Fruit fly (Drosophila melanogaster): ENCODE results near the gene Ptp61F.
A peak's percentile ranks its signal among the peaks of the same experiment; 100 is the strongest.

The Ptp61F gene

dm6 chr3L:1414032-1414431 is 61.0 kb downstream of the Ptp61F start (continued):
- TF ChIP-seq CG10565 (GFP tag; optimal IDR thresholded peaks at IDR 0.05) (no peak), CG7372 (GFP tag; IDR thresholded peaks at IDR 0.05) (no peak), sob (GFP tag; IDR thresholded peaks at IDR 0.05) (peak; percentile 43; the same call in 1 of the 2 replicates), Hr51 (GFP tag; optimal IDR thresholded peaks at IDR 0.05) (peak in 1 of 2 experiments; percentile 6), Lhr (GFP tag; optimal IDR thresholded peaks at IDR 0.05) (peak; percentile 19), CG32767 (GFP tag; IDR thresholded peaks at IDR 0.05) (no peak), Awh (GFP tag; IDR thresholded peaks at IDR 0.05) (peak; percentile 61), maf-S (GFP tag; optimal IDR thresholded peaks at IDR 0.05) (no peak), bab2 (GFP tag; optimal IDR thresholded peaks at IDR 0.05) (no peak), zfh1 (GFP tag; IDR thresholded peaks at IDR 0.05) (peak; percentile 95), Scr (GFP tag; IDR thresholded peaks at IDR 0.05; ENCODE audit: partially characterized antibody) (no peak), odd (GFP tag; optimal IDR thresholded peaks at IDR 0.05) (no peak), zf30C (GFP tag; optimal IDR thresholded peaks at IDR 0.05) (no peak), ab (GFP tag; optimal IDR thresholded peaks at IDR 0.05) (no peak), NC2α (GFP tag; optimal IDR thresholded peaks at IDR 0.05) (no peak), HmgD (GFP tag; optimal IDR thresholded peaks at IDR 0.05) (no peak), CG34224 (GFP tag; IDR thresholded peaks at IDR 0.05; ENCODE audit: partially characterized antibody) (no peak), CG1024 (GFP tag; IDR thresholded peaks at IDR 0.05) (peak; percentile 36; the same call in 1 of the 2 replicates), Atf-2 (GFP tag; optimal IDR thresholded peaks at IDR 0.05) (peak; percentile 28), CG13296 (GFP tag; optimal IDR thresholded peaks at IDR 0.05) (no peak), CG15073 (GFP tag; optimal IDR thresholded peaks at IDR 0.05) (no peak), cato (GFP tag; optimal IDR thresholded peaks at IDR 0.05; ENCODE audit: borderline replicate concordance) (no peak), da (GFP tag; optimal IDR thresholded peaks at IDR 0.05) (peak; percentile 9), CG10979 (tag; optimal IDR thresholded peaks at IDR 0.05) (no peak), Usf (GFP tag; optimal IDR thresholded peaks at IDR 0.05) (peak; percentile 53), fru (optimal IDR thresholded peaks at IDR 0.05) (no peak), pfk (GFP tag; optimal IDR thresholded peaks at IDR 0.05) (no peak), CG15601 (tag; optimal IDR thresholded peaks at IDR 0.05) (peak; percentile 23), Meics (GFP tag; optimal IDR thresholded peaks at IDR 0.05) (no peak), CG13894 (tag; optimal IDR thresholded peaks at IDR 0.05) (no peak), CG2202 (tag; optimal IDR thresholded peaks at IDR 0.05) (peak; percentile 48), H2.0 (GFP tag; IDR thresholded peaks at IDR 0.05) (peak; percentile 51), HLH3B (GFP tag; IDR thresholded peaks at IDR 0.05) (no peak), Dp (GFP tag; optimal IDR thresholded peaks at IDR 0.05) (no peak), CG2199 (GFP tag; IDR thresholded peaks at IDR 0.05) (no peak), CG1603 (tag; optimal IDR thresholded peaks at IDR 0.05) (peak; percentile 86), ac (GFP tag; optimal IDR thresholded peaks at IDR 0.05) (peak; percentile 82), CG4424 (GFP tag; optimal IDR thresholded peaks at IDR 0.05) (peak; percentile 50), cad (GFP tag; optimal IDR thresholded peaks at IDR 0.05) (no peak), Ets97D (GFP tag; optimal IDR thresholded peaks at IDR 0.05) (no peak), gcm2 (GFP tag; optimal IDR thresholded peaks at IDR 0.05) (no peak), Deaf1 (tag; optimal IDR thresholded peaks at IDR 0.05) (no peak), CG9215 (GFP tag; IDR thresholded peaks at IDR 0.05) (no peak), Mad (GFP tag; optimal IDR thresholded peaks at IDR 0.05) (peak; percentile 14)

Data from whole organism, embryonic.